Fruit fly (Drosophila melanogaster) S2 (cell line): ENCODE data around the gene CG32483.

ENCODE experiments used
- CG8478 ChIP-seq: fragments of >200 bp; optimal IDR thresholded peaks from 2 replicates; lab custom pipeline; 2018
- CTCF ChIP-seq, 2 experiments: fragments of >200 bp; optimal IDR thresholded peaks; 2 replicates each; lab custom pipeline; 2018

- no peak for TF ChIP-seq CG8478 (lab: Kevin White, UChicago)
- TF ChIP-seq CTCF (optimal IDR thresholded peaks at IDR 0.05; lab: Kevin White, UChicago) = no peak
These were observed 15.0 kb upstream of the CG32483 start for dm6 chr3L:704661-705543.
